Fruit fly (Drosophila melanogaster) whole organism, embryonic: Measurements from ENCODE around the gene CG33702.

Experiments
- Adf1 ChIP-seq: fragments of 200-800 bp; sonication (Bioruptor generic); IDR thresholded peaks from 2 replicates; pipeline ENCODE4 v1.3.6; 2022; ENCODE audit warnings: missing biosample characterization, missing genetic modification characterization
- Asciz ChIP-seq: fragments of 200-800 bp; sonication (Bioruptor generic); optimal IDR thresholded peaks from 2 replicates; lab custom pipeline; 2017; ENCODE audit warnings: missing biosample characterization, mild to moderate bottlenecking, missing genetic modification characterization, missing genetic modification reagents
- Atf-2 ChIP-seq: fragments of 200-800 bp; sonication (Bioruptor generic); optimal IDR thresholded peaks from 2 replicates; lab custom pipeline; 2016; ENCODE audit warnings: missing biosample characterization, missing genetic modification characterization
- CG10321 ChIP-seq: fragments of 200-800 bp; sonication (Bioruptor generic); IDR thresholded peaks from 2 replicates; pipeline ENCODE4 v1.3.6; 2022; ENCODE audit warnings: missing biosample characterization, missing genetic modification characterization
- CG10366 ChIP-seq: fragments of 200-800 bp; sonication (Bioruptor generic); IDR thresholded peaks from 2 replicates; pipeline ENCODE4 v1.3.6; 2022; ENCODE audit warnings: missing biosample characterization, missing genetic modification characterization
- CG10431 ChIP-seq: fragments of 200-800 bp; sonication (Bioruptor generic); optimal IDR thresholded peaks from 3 replicates; lab custom pipeline; 2018; ENCODE audit warnings: missing biosample characterization, mild to moderate bottlenecking, missing genetic modification characterization
- CG10654 ChIP-seq: fragments of 200-800 bp; sonication (Bioruptor generic); optimal IDR thresholded peaks from 2 replicates; lab custom pipeline; 2016; ENCODE audit warnings: missing biosample characterization, missing genetic modification characterization
- CG12391 ChIP-seq: fragments of 200-800 bp; sonication (Bioruptor generic); optimal IDR thresholded peaks from 3 replicates; lab custom pipeline; 2018; ENCODE audit warnings: missing biosample characterization, mild to moderate bottlenecking, missing genetic modification characterization, moderate library complexity
- CG13624 ChIP-seq: fragments of 200-800 bp; sonication (Bioruptor generic); optimal IDR thresholded peaks from 2 replicates; lab custom pipeline; 2016; ENCODE audit warnings: missing biosample characterization, missing genetic modification characterization
- CG14860 ChIP-seq: fragments of 200-800 bp; sonication (Bioruptor generic); IDR thresholded peaks from 3 replicates; pipeline ENCODE4 v1.3.6; 2022; ENCODE audit warnings: missing biosample characterization, missing genetic modification characterization; ENCODE audit not compliant: partially characterized antibody
- CG15011 ChIP-seq: fragments of 200-800 bp; sonication (Bioruptor generic); optimal IDR thresholded peaks from 3 replicates; lab custom pipeline; 2018; ENCODE audit warnings: missing biosample characterization, mild to moderate bottlenecking, missing genetic modification characterization
- CG15269 ChIP-seq: fragments of 200-800 bp; sonication (Bioruptor generic); optimal IDR thresholded peaks from 2 replicates; lab custom pipeline; 2018; ENCODE audit warnings: missing biosample characterization, mild to moderate bottlenecking, missing genetic modification characterization, moderate library complexity
- CG1603 ChIP-seq: fragments of 200-800 bp; sonication (Bioruptor generic); optimal IDR thresholded peaks from 2 replicates; lab custom pipeline; 2019; ENCODE audit warnings: missing biosample characterization, mild to moderate bottlenecking, missing genetic modification characterization, moderate library complexity
- CG17568 ChIP-seq: fragments of 200-800 bp; sonication (Bioruptor generic); optimal IDR thresholded peaks from 2 replicates; lab custom pipeline; 2018; ENCODE audit warnings: missing biosample characterization, mild to moderate bottlenecking, missing genetic modification characterization, moderate library complexity
- CG3065 ChIP-seq: fragments of 200-800 bp; sonication (Bioruptor generic); optimal IDR thresholded peaks from 2 replicates; lab custom pipeline; 2016; ENCODE audit warnings: missing biosample characterization, missing genetic modification characterization
- CG3281 ChIP-seq: fragments of 200-800 bp; sonication (Bioruptor generic); optimal IDR thresholded peaks from 3 replicates; lab custom pipeline; 2017; ENCODE audit warnings: missing biosample characterization, mild to moderate bottlenecking, missing genetic modification characterization
- CG4404 ChIP-seq: fragments of 200-800 bp; sonication (Bioruptor generic); IDR thresholded peaks from 2 replicates; pipeline ENCODE4 v1.3.6; 2022; ENCODE audit warnings: missing biosample characterization, missing genetic modification characterization
- CG6791 ChIP-seq: fragments of 200-800 bp; sonication (Bioruptor generic); IDR thresholded peaks from 3 replicates; pipeline ENCODE4 v1.3.6; 2022; ENCODE audit warnings: missing biosample characterization, missing genetic modification characterization; ENCODE audit not compliant: partially characterized antibody
- CG8359 ChIP-seq: fragments of 200-800 bp; sonication (Bioruptor generic); optimal IDR thresholded peaks from 2 replicates; lab custom pipeline; 2017; ENCODE audit warnings: missing biosample characterization, mild to moderate bottlenecking, missing genetic modification characterization, borderline replicate concordance
- CG8388 ChIP-seq: fragments of 200-800 bp; sonication (Bioruptor generic); optimal IDR thresholded peaks from 2 replicates; lab custom pipeline; 2019; ENCODE audit warnings: missing biosample characterization, mild to moderate bottlenecking, missing genetic modification characterization, moderate library complexity
- CG8478 ChIP-seq: fragments of >200 bp; optimal IDR thresholded peaks from 2 replicates; lab custom pipeline; 2018
- CG8924 ChIP-seq: fragments of 200-800 bp; optimal IDR thresholded peaks from 3 replicates; lab custom pipeline; 2019; ENCODE audit warnings: missing biosample characterization, mild to moderate bottlenecking, missing genetic modification characterization, moderate library complexity
- CHES-1-like ChIP-seq: fragments of 200-800 bp; sonication (Bioruptor generic); optimal IDR thresholded peaks from 2 replicates; lab custom pipeline; 2016; ENCODE audit warnings: missing biosample characterization, missing genetic modification characterization
- CTCF ChIP-seq: fragments of 200-800 bp; sonication (Bioruptor generic); optimal IDR thresholded peaks from 2 replicates; lab custom pipeline; 2017; ENCODE audit warnings: missing biosample characterization, mild to moderate bottlenecking, missing genetic modification characterization, moderate library complexity
- CrebB ChIP-seq: fragments of 200-800 bp; sonication (Bioruptor generic); optimal IDR thresholded peaks from 3 replicates; lab custom pipeline; 2018; ENCODE audit warnings: missing biosample characterization, mild to moderate bottlenecking, missing genetic modification characterization
- ERR ChIP-seq: fragments of 200-800 bp; sonication (Bioruptor generic); optimal IDR thresholded peaks from 2 replicates; lab custom pipeline; 2016; ENCODE audit warnings: missing biosample characterization, missing genetic modification characterization
- Ets97D ChIP-seq: fragments of 200-800 bp; sonication (Bioruptor generic); optimal IDR thresholded peaks from 3 replicates; lab custom pipeline; 2016; ENCODE audit warnings: missing biosample characterization, missing genetic modification characterization
- Fer2 ChIP-seq: fragments of 200-800 bp; sonication (Bioruptor generic); optimal IDR thresholded peaks from 2 replicates; lab custom pipeline; 2018; ENCODE audit warnings: missing biosample characterization, mild to moderate bottlenecking, missing genetic modification characterization, moderate library complexity
- Hey ChIP-seq: fragments of 200-800 bp; sonication (Bioruptor generic); optimal IDR thresholded peaks from 3 replicates; lab custom pipeline; 2018; ENCODE audit warnings: missing biosample characterization, mild to moderate bottlenecking, missing genetic modification characterization
- Hr3 ChIP-seq: fragments of 200-800 bp; sonication (Bioruptor generic); optimal IDR thresholded peaks from 3 replicates; lab custom pipeline; 2016; ENCODE audit warnings: missing biosample characterization, missing genetic modification characterization
- Lpt ChIP-seq: fragments of >200 bp; optimal IDR thresholded peaks from 2 replicates; lab custom pipeline; 2018; ENCODE audit warnings: missing biosample characterization, missing genetic modification characterization
- Myb ChIP-seq: fragments of 200-800 bp; sonication (Bioruptor generic); optimal IDR thresholded peaks from 2 replicates; lab custom pipeline; 2016; ENCODE audit warnings: missing biosample characterization, missing genetic modification characterization
- Side ChIP-seq: fragments of 200-800 bp; sonication (Bioruptor generic); optimal IDR thresholded peaks from 2 replicates; lab custom pipeline; 2016; ENCODE audit warnings: missing biosample characterization, missing genetic modification characterization
- ab ChIP-seq: fragments of 200-800 bp; sonication (Bioruptor generic); optimal IDR thresholded peaks from 2 replicates; lab custom pipeline; 2016; ENCODE audit warnings: missing biosample characterization, missing genetic modification characterization
- bab2 ChIP-seq: fragments of 200-800 bp; sonication (Bioruptor generic); optimal IDR thresholded peaks from 2 replicates; lab custom pipeline; 2016; ENCODE audit warnings: missing biosample characterization, missing genetic modification characterization
- bcd ChIP-seq: fragments of 200-800 bp; sonication (Bioruptor generic); optimal IDR thresholded peaks from 2 replicates; lab custom pipeline; 2017; ENCODE audit warnings: missing biosample characterization, mild to moderate bottlenecking, missing genetic modification characterization
- cas ChIP-seq: fragments of 200-800 bp; sonication (Bioruptor generic); IDR thresholded peaks from 2 replicates; pipeline ENCODE4 v1.3.6; 2022; ENCODE audit warnings: missing biosample characterization, missing genetic modification characterization
- croc ChIP-seq: fragments of 200-800 bp; sonication (Bioruptor generic); conservative IDR thresholded peaks from 3 replicates; pipeline ENCODE4 v1.3.6; 2022; ENCODE audit warnings: missing biosample characterization, missing genetic modification characterization
- gcm ChIP-seq: fragments of 200-800 bp; sonication (Bioruptor generic); optimal IDR thresholded peaks from 2 replicates; lab custom pipeline; 2019; ENCODE audit warnings: missing biosample characterization, mild to moderate bottlenecking, missing genetic modification characterization, moderate library complexity
- hkb ChIP-seq, 2 experiments: fragments of 200-800 bp in 1 of 2; fragments of >200 bp in 1 of 2; sonication (Bioruptor generic) in 1 of 2; IDR thresholded peaks in 1 of 2; optimal IDR thresholded peaks in 1 of 2; 2 replicates each; pipeline versions ENCODE4 v1.3.6 to Lab custom; 2017 to 2022; ENCODE audit warnings: missing biosample characterization in 1 of 2, missing genetic modification characterization in 1 of 2
- lilli ChIP-seq: fragments of 200-800 bp; sonication (Bioruptor generic); optimal IDR thresholded peaks from 3 replicates; lab custom pipeline; 2016; ENCODE audit warnings: missing biosample characterization, missing genetic modification characterization
- mirr ChIP-seq: fragments of 200-800 bp; sonication (Bioruptor generic); optimal IDR thresholded peaks from 3 replicates; lab custom pipeline; 2018; ENCODE audit warnings: missing biosample characterization, mild to moderate bottlenecking, missing genetic modification characterization
- nerfin-1 ChIP-seq: fragments of 200-800 bp; sonication (Bioruptor generic); optimal IDR thresholded peaks from 3 replicates; lab custom pipeline; 2019; ENCODE audit warnings: missing biosample characterization, mild to moderate bottlenecking, missing genetic modification characterization, moderate library complexity
- pho ChIP-seq: fragments of 200-800 bp; sonication (Bioruptor generic); optimal IDR thresholded peaks from 2 replicates; lab custom pipeline; 2016; ENCODE audit warnings: missing biosample characterization, missing genetic modification characterization
- repo ChIP-seq: fragments of 200-800 bp; sonication (Bioruptor generic); optimal IDR thresholded peaks from 2 replicates; lab custom pipeline; 2016; ENCODE audit warnings: missing biosample characterization, missing genetic modification characterization
- slp2 ChIP-seq: fragments of 200-800 bp; sonication (Bioruptor generic); optimal IDR thresholded peaks from 2 replicates; lab custom pipeline; 2016; ENCODE audit warnings: missing biosample characterization, missing genetic modification characterization
- sob ChIP-seq: fragments of 200-800 bp; sonication (Bioruptor generic); IDR thresholded peaks from 2 replicates; pipeline ENCODE4 v1.3.6; 2022; ENCODE audit warnings: missing biosample characterization, missing genetic modification characterization
- tup ChIP-seq: fragments of 200-800 bp; sonication (Bioruptor generic); optimal IDR thresholded peaks from 2 replicates; lab custom pipeline; 2016; ENCODE audit warnings: missing biosample characterization, mild to moderate bottlenecking, missing genetic modification characterization, moderate library complexity
- vvl ChIP-seq: fragments of 200-800 bp; sonication (Bioruptor generic); IDR thresholded peaks from 2 replicates; pipeline ENCODE4 v1.3.6; 2022; ENCODE audit warnings: missing biosample characterization, missing genetic modification characterization

CG33702 gene

DNA sequence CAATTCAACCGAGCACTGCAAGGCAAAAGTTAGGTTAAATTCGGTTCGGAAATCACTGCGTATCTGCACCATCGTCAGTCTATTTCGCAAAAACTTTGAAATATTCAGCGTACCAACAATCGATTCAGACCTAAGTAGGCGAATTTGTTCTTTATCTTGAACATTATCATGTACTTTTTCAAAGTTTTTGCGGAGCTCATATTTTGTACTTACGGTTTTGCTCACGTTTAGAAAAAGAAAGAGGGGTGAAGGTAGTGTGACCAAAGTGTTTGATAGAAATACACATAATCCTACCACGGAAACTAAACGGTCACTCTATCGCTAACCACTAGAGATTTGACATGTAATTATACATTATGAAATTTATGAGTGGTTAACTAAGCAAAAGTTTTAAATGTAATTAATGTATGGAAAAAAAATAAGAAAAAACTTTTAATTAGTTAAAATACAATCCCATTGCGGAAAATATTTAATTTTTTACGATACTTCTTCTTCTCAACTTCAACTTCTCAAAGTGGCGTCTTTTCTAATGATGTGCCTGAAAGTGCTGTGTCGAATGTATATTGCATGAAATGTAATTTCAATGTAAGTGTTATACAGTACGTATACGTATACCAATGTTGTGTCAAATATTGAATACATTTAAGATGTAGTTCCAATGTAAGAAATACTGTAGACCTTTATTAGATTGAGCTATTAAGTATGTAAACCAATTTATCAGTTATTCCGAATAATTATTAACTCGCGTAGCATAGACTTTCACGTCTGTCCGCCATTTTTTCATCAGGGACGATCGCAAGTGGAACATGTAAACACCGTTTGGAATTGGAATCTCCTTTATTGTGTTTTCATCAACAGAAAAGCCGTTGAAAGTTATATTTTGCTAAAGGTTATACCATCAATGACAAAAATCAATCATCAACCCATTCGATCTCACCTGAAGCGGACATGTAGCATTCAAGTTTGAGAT lies 1.6 kb downstream of the CG33702 start, which contains the start of gene RpS9 (continued):
- no peak for TF ChIP-seq repo (GFP tag; lab: Kevin White, UChicago)
- TF ChIP-seq Hr3 (GFP tag; lab: Kevin White, UChicago), result no peak
- peak; percentile 73 for TF ChIP-seq CG17568
- TF ChIP-seq mirr (GFP tag; lab: Kevin White, UChicago), result peak; percentile 66
- peak; percentile 41 for TF ChIP-seq CG15269 (tag; lab: Kevin White, UChicago)
- TF ChIP-seq CG12391 (tag; lab: Kevin White, UChicago), result peak; percentile 45
- TF ChIP-seq CHES-1-like (GFP tag; lab: Kevin White, UChicago), result no peak
- TF ChIP-seq CG3281 (GFP tag; lab: Kevin White, UChicago), result peak; percentile 68
- no peak for TF ChIP-seq tup
- no peak for TF ChIP-seq Hey (tag; lab: Kevin White, UChicago)
- TF ChIP-seq pho (GFP tag; lab: Kevin White, UChicago), result peak; percentile 5
- TF ChIP-seq bcd (GFP tag; lab: Kevin White, UChicago), result peak; percentile 10
- no peak for TF ChIP-seq CG8359 (GFP tag; lab: Kevin White, UChicago)
- TF ChIP-seq Ets97D (GFP tag; lab: Kevin White, UChicago), result peak; percentile 80
- no peak for TF ChIP-seq ERR (GFP tag; lab: Kevin White, UChicago)
- no peak for TF ChIP-seq bab2 (GFP tag; lab: Kevin White, UChicago)
- TF ChIP-seq lilli (GFP tag; lab: Kevin White, UChicago), result peak; percentile 24
- no peak; the same call in 2 of the 3 replicates for TF ChIP-seq CG6791 (GFP tag; lab: Robert Waterston, UW)
- no peak for TF ChIP-seq cas
- no peak for TF ChIP-seq croc (GFP tag; lab: Robert Waterston, UW)
- peak; percentile 18 for TF ChIP-seq Myb (GFP tag; lab: Kevin White, UChicago)
- TF ChIP-seq Lpt (GFP tag; lab: Kevin White, UChicago), result no peak
- TF ChIP-seq Adf1 (GFP tag; lab: Robert Waterston, UW), result no peak
- peak; percentile 22 for TF ChIP-seq Asciz (GFP tag; lab: Kevin White, UChicago)
- TF ChIP-seq ab (GFP tag; lab: Kevin White, UChicago), result no peak
- no peak for TF ChIP-seq CG10431
- TF ChIP-seq CG15011 (GFP tag; lab: Kevin White, UChicago), result no peak
- no peak for TF ChIP-seq CG4404 (GFP tag; lab: Robert Waterston, UW)
- TF ChIP-seq CG13624 (GFP tag; lab: Kevin White, UChicago), result no peak
- TF ChIP-seq CrebB (tag; lab: Kevin White, UChicago), result peak; percentile 67
- TF ChIP-seq CG10321, result no peak
- TF ChIP-seq hkb (optimal IDR thresholded peaks at IDR 0.05; lab: Kevin White, UChicago), result no peak
- 0 out of 2 replicates have a peak, but pooled peaks have one; percentile 25 for TF ChIP-seq hkb (GFP tag; IDR thresholded peaks at IDR 0.05; lab: Robert Waterston, UW)
- no peak for TF ChIP-seq slp2 (GFP tag; lab: Kevin White, UChicago)
- peak; percentile 22 for TF ChIP-seq CG1603 (tag; lab: Kevin White, UChicago)
- no peak for TF ChIP-seq CG8478 (lab: Kevin White, UChicago)
- no peak for TF ChIP-seq CG10366 (GFP tag; lab: Robert Waterston, UW)
- peak; percentile 7 for TF ChIP-seq CG8388 (GFP tag; lab: Kevin White, UChicago)
- TF ChIP-seq CG10654 (GFP tag; lab: Kevin White, UChicago), result no peak
- no peak for TF ChIP-seq CG14860 (GFP tag; lab: Robert Waterston, UW)
- TF ChIP-seq CG3065 (GFP tag; lab: Kevin White, UChicago), result no peak
- no peak for TF ChIP-seq Fer2 (tag; lab: Kevin White, UChicago)
- TF ChIP-seq sob, result peak; percentile 42; the same call in 1 of the 2 replicates
- TF ChIP-seq Side (GFP tag; lab: Kevin White, UChicago), result peak; percentile 14
- TF ChIP-seq nerfin-1, result peak; percentile 52
- TF ChIP-seq gcm (GFP tag; lab: Kevin White, UChicago), result peak; percentile 36
- TF ChIP-seq CTCF (GFP tag; lab: Kevin White, UChicago), result peak; percentile 81
- no peak for TF ChIP-seq Atf-2 (GFP tag; lab: Kevin White, UChicago)
- peak; percentile 19 for TF ChIP-seq CG8924 (tag; lab: Kevin White, UChicago)
- peak; percentile 12 for TF ChIP-seq vvl (GFP tag; lab: Robert Waterston, UW)
